Worm (Caenorhabditis elegans) whole organism, midembryonic: ENCODE data around the gene Y49E10.21.
A peak's percentile ranks its signal among the peaks of the same experiment; 100 is the strongest.

ENCODE experiments used
- T22C8.4 ChIP-seq: fragments of 200-800 bp; sonication (Bioruptor generic); IDR thresholded peaks from 2 replicates; pipeline ENCODE4 v1.3.6; 2022; ENCODE audit warnings: missing genetic modification characterization, missing compliant biosample characterization
- cog-1 ChIP-seq: sonication (generic microtip); optimal IDR thresholded peaks from 2 replicates; lab custom pipeline; 2016; ENCODE audit warnings: missing genetic modification characterization, missing compliant biosample characterization
- flt-1 ChIP-seq: fragments of 200-800 bp; sonication (Bioruptor generic); IDR thresholded peaks from 2 replicates; pipeline ENCODE4 v1.3.6; 2022; ENCODE audit warnings: missing genetic modification characterization, missing compliant biosample characterization
- klf-2 ChIP-seq: fragments of 200-800 bp; sonication (Bioruptor generic); conservative IDR thresholded peaks from 2 replicates; pipeline ENCODE4 v1.3.6; 2022; ENCODE audit warnings: missing genetic modification reagents, missing genetic modification characterization, missing compliant biosample characterization
- med-1 ChIP-seq: sonication (generic microtip); optimal IDR thresholded peaks from 2 replicates; lab custom pipeline; 2017; ENCODE audit warnings: missing genetic modification characterization, mild to moderate bottlenecking, missing compliant biosample characterization, antibody characterized with exemption, missing genetic modification reagents; ENCODE audit not compliant: insufficient read depth
- ref-1 ChIP-seq: fragments of 200-800 bp; sonication (Bioruptor generic); conservative IDR thresholded peaks from 2 replicates; pipeline ENCODE4 v1.3.6; 2022; ENCODE audit warnings: missing genetic modification reagents, missing genetic modification characterization, missing compliant biosample characterization
- tab-1 ChIP-seq: fragments of 200-800 bp; sonication (Bioruptor generic); IDR thresholded peaks from 2 replicates; pipeline ENCODE4 v1.3.6; 2022; ENCODE audit warnings: missing genetic modification characterization, missing compliant biosample characterization
- ztf-23 ChIP-seq: fragments of 200-800 bp; sonication (Bioruptor generic); IDR thresholded peaks from 2 replicates; pipeline ENCODE4 v1.3.6; 2022; ENCODE audit warnings: missing genetic modification reagents, missing genetic modification characterization, missing compliant biosample characterization
- ztf-29 ChIP-seq: fragments of 200-800 bp; sonication (Bioruptor generic); IDR thresholded peaks from 2 replicates; pipeline ENCODE4 v1.3.6; 2022; ENCODE audit warnings: missing genetic modification reagents, missing genetic modification characterization, missing compliant biosample characterization

Gene Y49E10.21

DNA sequence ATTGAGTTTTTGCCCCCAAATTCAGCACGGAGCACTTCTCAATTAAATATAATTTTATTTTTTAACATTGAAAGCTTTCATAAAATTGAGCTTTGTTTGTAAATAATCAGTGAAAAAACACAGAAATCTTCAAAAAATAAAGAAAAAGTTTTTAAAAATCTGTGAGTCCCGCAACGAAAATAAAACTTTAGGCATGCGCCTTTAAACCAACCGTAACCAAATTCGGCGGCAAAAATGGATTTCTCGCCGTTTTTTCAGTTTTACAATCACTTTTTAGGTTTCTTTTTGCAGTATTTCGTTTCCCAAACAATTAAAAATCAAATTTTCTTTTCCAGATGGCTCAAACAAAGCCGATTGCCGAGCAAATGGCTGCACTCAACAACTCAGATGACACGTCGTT lies 30.8 kb upstream of the Y49E10.21 start, which contains the start of gene pie-1:
TSS of gene pie-1 (plus strand) at position 336 of the 400 bp plus-strand sequence.
- TF ChIP-seq med-1, result no peak
- no peak for TF ChIP-seq klf-2
- no peak for TF ChIP-seq cog-1 (tag; lab: Kevin White, UChicago)

DNA sequence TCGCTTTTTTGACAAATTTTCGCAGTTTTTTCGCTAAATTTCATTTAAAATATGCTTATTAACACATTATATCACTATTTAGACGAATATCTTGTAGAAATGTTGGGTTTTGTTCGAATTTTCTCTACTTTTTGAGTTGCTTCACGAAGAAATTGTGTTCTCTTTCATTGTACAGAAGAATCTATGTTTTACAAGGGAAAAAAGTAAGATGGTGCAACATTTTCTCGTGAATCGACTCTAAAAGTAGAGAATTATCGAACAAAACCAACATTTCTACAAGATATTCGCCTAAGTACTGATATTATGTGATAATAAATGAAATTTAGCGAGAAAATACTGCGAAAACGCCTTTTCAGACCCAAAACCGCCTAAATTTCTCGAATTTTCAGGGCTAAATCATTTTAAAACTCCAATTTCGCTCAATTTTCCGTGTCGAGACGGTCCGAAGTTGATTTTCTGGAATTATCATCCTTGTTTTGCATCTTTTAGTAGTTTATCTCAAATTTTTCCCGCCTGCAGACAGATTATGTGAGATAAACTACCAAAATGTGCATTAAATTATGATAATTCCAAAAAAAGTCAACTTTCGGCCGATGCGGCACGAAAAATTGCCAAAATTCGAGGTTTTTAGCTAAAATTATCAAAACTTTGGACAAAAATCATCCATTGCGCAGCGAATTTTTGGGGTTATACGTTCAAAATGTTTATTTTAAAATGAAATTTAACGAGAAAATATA lies 29.7 kb upstream of the Y49E10.21 start:
- TF ChIP-seq tab-1 (GFP tag; lab: Robert Waterston, UW) (no peak), klf-2 (no peak), flt-1 (GFP tag; lab: Robert Waterston, UW) (no peak), ztf-23 (GFP tag; lab: Robert Waterston, UW) (no peak), cog-1 (tag; lab: Kevin White, UChicago) (no peak), med-1 (no peak), ref-1 (no peak), T22C8.4 (GFP tag; lab: Robert Waterston, UW) (no peak), ztf-29 (GFP tag; lab: Robert Waterston, UW) (no peak)

DNA sequence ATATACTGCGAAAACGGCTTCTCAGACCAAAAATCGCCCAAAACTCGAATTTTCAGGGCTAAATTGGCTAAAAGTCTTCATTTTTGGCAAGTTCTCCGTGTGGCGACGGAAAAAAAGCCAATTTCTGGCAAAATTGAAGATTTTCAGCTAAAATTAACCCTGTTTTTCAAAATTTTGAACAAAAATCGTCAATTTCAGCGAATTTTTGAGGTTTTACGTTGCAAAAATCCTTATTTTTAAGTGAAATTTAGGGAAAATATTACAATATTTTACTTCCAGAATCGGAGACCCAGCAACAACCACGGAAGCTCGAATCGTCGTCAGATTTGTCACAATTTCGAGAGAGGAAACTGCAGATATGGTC lies 29.2 kb upstream of the Y49E10.21 start:
- TF ChIP-seq med-1 (no peak), ztf-29 (GFP tag; lab: Robert Waterston, UW) (no peak), tab-1 (GFP tag; lab: Robert Waterston, UW) (no peak), cog-1 (tag; lab: Kevin White, UChicago) (no peak), ref-1 (no peak), ztf-23 (GFP tag; lab: Robert Waterston, UW) (no peak), T22C8.4 (GFP tag; lab: Robert Waterston, UW) (no peak), flt-1 (GFP tag; lab: Robert Waterston, UW) (no peak), klf-2 (no peak)

DNA sequence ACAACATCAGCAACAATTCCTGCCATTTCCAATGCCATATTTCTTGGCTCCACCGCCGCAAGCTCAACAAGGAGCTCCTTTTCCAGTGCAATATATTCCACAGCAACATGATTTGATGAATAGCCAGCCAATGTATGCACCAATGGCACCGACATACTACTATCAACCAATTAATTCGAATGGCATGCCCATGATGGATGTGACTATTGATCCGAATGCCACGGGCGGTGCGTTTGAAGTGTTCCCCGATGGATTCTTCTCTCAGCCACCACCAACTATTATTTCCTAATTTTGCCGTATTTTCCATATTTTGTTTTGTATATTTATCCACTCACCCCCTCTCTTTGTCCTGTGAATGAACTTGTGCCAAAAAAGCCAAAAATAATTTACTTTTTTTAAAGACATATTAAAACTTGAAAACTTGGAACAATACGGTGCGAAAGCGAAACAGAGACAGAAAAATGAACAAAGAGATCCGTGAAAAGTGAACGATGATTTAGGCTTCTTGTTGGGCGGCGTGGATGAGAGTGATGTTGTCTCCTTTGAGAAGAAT lies 28.5 kb upstream of the Y49E10.21 start:
- TF ChIP-seq T22C8.4 (GFP tag; lab: Robert Waterston, UW), result no peak
- TF ChIP-seq ref-1, result no peak
- TF ChIP-seq ztf-23 (GFP tag; lab: Robert Waterston, UW), result no peak
- TF ChIP-seq ztf-29 (GFP tag; lab: Robert Waterston, UW), result no peak
- TF ChIP-seq cog-1 (tag; lab: Kevin White, UChicago), result no peak
- no peak for TF ChIP-seq flt-1 (GFP tag; lab: Robert Waterston, UW)
- no peak for TF ChIP-seq med-1
- TF ChIP-seq tab-1 (GFP tag; lab: Robert Waterston, UW), result no peak
- no peak for TF ChIP-seq klf-2

ce11 chrIII:12429579-12430084 lies 27.8 kb upstream of the Y49E10.21 start, which contains the start of gene snr-6:
Gene snr-6 (minus strand): TSS chrIII:12429629.
- TF ChIP-seq cog-1 (tag; lab: Kevin White, UChicago) (peak; percentile 38), ztf-23 (GFP tag; lab: Robert Waterston, UW) (no peak)

- TF ChIP-seq ref-1 (no peak), ztf-29 (GFP tag; lab: Robert Waterston, UW) (no peak), klf-2 (no peak), cog-1 (tag; lab: Kevin White, UChicago) (no peak), ztf-23 (GFP tag; lab: Robert Waterston, UW) (no peak), flt-1 (GFP tag; lab: Robert Waterston, UW) (no peak), T22C8.4 (GFP tag; lab: Robert Waterston, UW) (no peak), tab-1 (GFP tag; lab: Robert Waterston, UW) (no peak), med-1 (no peak)
These were observed 27.2 kb upstream of the Y49E10.21 start, which contains the start of gene Y49E10.16 for ce11 chrIII:12430209-12430608. Gene Y49E10.16 (plus strand): TSS chrIII:12430509.

ce11 chrIII:12434104-12434503 lies 23.3 kb upstream of the Y49E10.21 start, which contains the start of gene Y49E10.27:
Gene Y49E10.27 (plus strand): TSS chrIII:12434404.
- TF ChIP-seq cog-1 (tag; lab: Kevin White, UChicago) (no peak), ztf-29 (GFP tag; lab: Robert Waterston, UW) (no peak), ztf-23 (GFP tag; lab: Robert Waterston, UW) (no peak), med-1 (no peak), flt-1 (GFP tag; lab: Robert Waterston, UW) (no peak), T22C8.4 (GFP tag; lab: Robert Waterston, UW) (no peak), tab-1 (GFP tag; lab: Robert Waterston, UW) (no peak), ref-1 (no peak), klf-2 (no peak)

DNA sequence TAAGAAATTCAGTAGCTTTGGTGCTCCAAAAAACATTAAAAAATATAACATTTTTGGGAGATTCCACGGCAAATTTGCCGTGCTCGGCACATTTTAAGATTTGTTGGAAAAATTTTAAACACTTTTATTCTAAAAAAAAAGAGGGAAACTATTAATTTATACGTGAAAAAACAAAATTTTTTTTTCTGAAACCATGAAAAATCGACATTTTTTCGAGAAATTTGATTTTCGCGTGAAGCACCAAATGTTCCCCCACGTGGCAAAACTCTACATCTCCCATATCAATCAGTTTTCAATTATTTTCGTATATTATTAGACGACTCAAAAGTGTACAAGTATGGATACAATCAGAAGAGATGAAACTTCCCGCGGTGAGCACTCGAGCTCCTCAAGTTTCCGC lies 21.2 kb upstream of the Y49E10.21 start, which contains the start of gene fbxa-218:
TSS of gene fbxa-218 (plus strand) at position 301 of the 400 bp plus-strand sequence.
- TF ChIP-seq med-1 (no peak), cog-1 (tag; lab: Kevin White, UChicago) (no peak)

ce11 chrIII:12437020-12437419 lies 20.4 kb upstream of the Y49E10.21 start:
- TF ChIP-seq ztf-23 (GFP tag; lab: Robert Waterston, UW), result no peak
- TF ChIP-seq flt-1 (GFP tag; lab: Robert Waterston, UW), result no peak
- TF ChIP-seq ztf-29 (GFP tag; lab: Robert Waterston, UW), result no peak
- no peak for TF ChIP-seq klf-2

DNA sequence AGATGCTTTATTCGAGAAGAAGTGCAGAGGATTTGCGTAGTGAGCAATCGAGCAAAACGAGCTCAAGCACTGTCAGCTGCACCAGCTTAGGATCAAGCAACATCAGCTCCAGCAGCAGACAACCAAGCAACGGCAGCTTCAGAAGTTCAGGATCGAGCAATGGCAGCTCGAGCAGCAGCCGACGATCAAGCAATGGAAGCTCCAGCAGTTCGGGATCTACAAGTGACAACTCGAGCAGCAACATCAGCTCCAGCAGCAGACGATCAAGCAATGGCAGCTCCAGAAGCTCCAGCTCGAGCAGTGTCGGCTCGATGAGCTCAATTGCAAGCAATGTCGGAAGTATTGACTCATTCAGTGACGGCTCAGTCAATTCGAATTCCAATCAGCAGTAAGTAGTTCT lies 18.3 kb upstream of the Y49E10.21 start:
- no peak for TF ChIP-seq T22C8.4 (GFP tag; lab: Robert Waterston, UW)
- TF ChIP-seq ref-1, result no peak
